Worm (Caenorhabditis elegans): ENCODE measurements around the gene clec-132.

The clec-132 gene

DNA sequence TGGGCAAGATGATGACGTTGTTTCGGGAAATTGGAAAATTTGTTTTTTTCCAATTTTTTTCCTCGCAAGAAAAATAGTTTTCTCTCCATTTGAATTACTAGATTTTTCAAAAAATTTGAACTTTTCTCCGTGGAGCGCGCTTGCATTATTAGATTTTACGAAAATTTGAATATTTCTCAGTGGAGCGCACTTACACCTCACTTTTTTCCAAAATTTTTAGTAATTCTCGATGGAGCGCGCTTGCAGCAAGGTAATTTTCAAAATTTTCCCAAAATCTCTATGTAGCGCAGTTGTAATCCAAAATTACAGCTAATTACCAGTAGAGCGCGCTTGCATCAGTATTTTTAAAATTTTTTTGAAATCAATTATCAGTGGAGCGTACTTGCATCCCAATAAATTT, 22.2 kb upstream of the clec-132 start (continued):
- TF ChIP-seq pbrm-1 (GFP tag; IDR thresholded peaks at IDR 0.05) (no peak), sdz-38 (tag; optimal IDR thresholded peaks at IDR 0.05) (no peak), F55B11.4 (tag; optimal IDR thresholded peaks at IDR 0.05; ENCODE audit: borderline replicate concordance, insufficient read depth) (no peak), mcd-1 (GFP tag; IDR thresholded peaks at IDR 0.05) (peak; percentile 75), lin-54 (GFP tag; optimal IDR thresholded peaks at IDR 0.05) (peak; percentile 56), lag-1 (GFP tag; IDR thresholded peaks at IDR 0.05) (no peak), tlf-1 (GFP tag; optimal IDR thresholded peaks at IDR 0.05) (no peak), snpc-1.3 (tag; optimal IDR thresholded peaks at IDR 0.05; ENCODE audit: insufficient read depth) (no peak), repo-1 (tag; optimal IDR thresholded peaks at IDR 0.05) (no peak), bed-1 (GFP tag; IDR thresholded peaks at IDR 0.05) (no peak), ztf-28 (GFP tag; IDR thresholded peaks at IDR 0.05) (no peak), sptf-2 (GFP tag; optimal IDR thresholded peaks at IDR 0.05) (no peak), gei-17 (GFP tag; optimal IDR thresholded peaks at IDR 0.05) (no peak), xnd-1 (tag; optimal IDR thresholded peaks at IDR 0.05) (peak; percentile 55)

ce11 chrII:3555281-3555680, 21.6 kb upstream of the clec-132 start:
- TF ChIP-seq lin-40 (tag; optimal IDR thresholded peaks at IDR 0.05) (peak; percentile 12), bed-2 (GFP tag; IDR thresholded peaks at IDR 0.05) (no peak), mcd-1 (GFP tag; IDR thresholded peaks at IDR 0.05) (peak; percentile 49), hmg-1.2 (GFP tag; IDR thresholded peaks at IDR 0.05) (peak; percentile 23; the same call in 1 of the 2 replicates)

ce11 chrII:3556584-3556983, 20.3 kb upstream of the clec-132 start:
- TF ChIP-seq T26A5.8 (tag; optimal IDR thresholded peaks at IDR 0.05) (no peak), madf-3 (GFP tag; IDR thresholded peaks at IDR 0.05) (no peak), ztf-18 (tag; optimal IDR thresholded peaks at IDR 0.05) (no peak), attf-6 (GFP tag; IDR thresholded peaks at IDR 0.05) (no peak)

- TF ChIP-seq zfh-2 (GFP tag; conservative IDR thresholded peaks at IDR 0.05) (peak; percentile 72), ztf-26 (tag; optimal IDR thresholded peaks at IDR 0.05) (no peak), B0035.1 (tag; optimal IDR thresholded peaks at IDR 0.05) (no peak), egl-18 (GFP tag; IDR thresholded peaks at IDR 0.05) (no peak)
Observed at ce11 chrII:3557417-3557816, 19.4 kb upstream of the clec-132 start, which contains the start of gene lgc-45. Gene lgc-45 (plus strand): TSS chrII:3557472.

DNA sequence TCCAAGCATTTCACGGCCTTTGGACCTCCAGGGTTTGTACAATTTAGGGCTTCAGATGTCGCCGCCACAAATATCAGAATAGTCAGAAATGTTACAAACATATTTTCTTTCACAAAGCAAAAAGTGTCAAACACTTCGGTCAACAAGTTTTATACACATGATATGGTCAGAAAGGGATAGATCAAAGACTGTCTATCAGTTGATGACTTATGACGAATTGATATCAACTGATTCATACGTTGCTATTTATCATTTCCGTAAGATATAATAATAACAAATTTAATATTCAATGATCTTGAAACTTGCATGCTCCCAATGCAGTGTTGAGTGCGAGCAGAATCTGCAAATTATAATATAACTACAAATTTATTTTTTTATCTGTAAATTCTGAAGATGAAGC, 16.2 kb upstream of the clec-132 start, which contains the start of gene W10G11.1:
Gene W10G11.1, minus strand, starts transcription at position 101 of the 400 bp plus-strand sequence.
- TF ChIP-seq F10E7.11 (tag; optimal IDR thresholded peaks at IDR 0.05) (no peak), ztf-28 (GFP tag; IDR thresholded peaks at IDR 0.05) (no peak), ccch-3 (GFP tag; optimal IDR thresholded peaks at IDR 0.05) (no peak), snpc-1.3 (tag; optimal IDR thresholded peaks at IDR 0.05; ENCODE audit: insufficient read depth) (no peak), madf-8 (GFP tag; conservative IDR thresholded peaks at IDR 0.05) (no peak), F52B5.7 (tag; optimal IDR thresholded peaks at IDR 0.05) (no peak), tlf-1 (GFP tag; optimal IDR thresholded peaks at IDR 0.05) (no peak), hrde-1 (tag; optimal IDR thresholded peaks at IDR 0.05; ENCODE audit: borderline replicate concordance) (no peak), ceh-100 (GFP tag; IDR thresholded peaks at IDR 0.05) (no peak), let-607 (tag; optimal IDR thresholded peaks at IDR 0.05) (no peak), F22D6.2 (tag; optimal IDR thresholded peaks at IDR 0.05) (no peak), Y95B8A.8 (GFP tag; IDR thresholded peaks at IDR 0.05) (no peak), sdz-38 (tag; optimal IDR thresholded peaks at IDR 0.05) (no peak), lin-35 (GFP tag; optimal IDR thresholded peaks at IDR 0.05) (no peak), ceh-58 (GFP tag; IDR thresholded peaks at IDR 0.05) (no peak), mxl-1 (tag; optimal IDR thresholded peaks at IDR 0.05) (no peak), mcd-1 (GFP tag; IDR thresholded peaks at IDR 0.05) (no peak)
